Fruit fly (Drosophila melanogaster): ENCODE measurements around the gene Hrb98DE.

- TF ChIP-seq Abd-B (GFP tag; optimal IDR thresholded peaks at IDR 0.05) (no peak), OdsH (GFP tag; optimal IDR thresholded peaks at IDR 0.05) (no peak)
Measured at dm6 chr3R:28636111-28636510, 36.5 kb downstream of the Hrb98DE start, which contains the start of gene CG9988.

Data from whole organism, wandering third instar larva.